Fruit fly (Drosophila melanogaster) whole organism, embryonic: ENCODE measurements around the gene bin.

Source experiments
- Atf3 ChIP-seq: fragments of 200-800 bp; sonication (Bioruptor generic); optimal IDR thresholded peaks from 3 replicates; lab custom pipeline; 2016; ENCODE audit warnings: missing biosample characterization, missing genetic modification characterization
- Atf6 ChIP-seq: fragments of 200-800 bp; sonication (Bioruptor generic); IDR thresholded peaks from 2 replicates; pipeline ENCODE4 v1.3.6; 2022; ENCODE audit warnings: missing biosample characterization, missing genetic modification characterization
- B-H1 ChIP-seq: fragments of 200-800 bp; sonication (Bioruptor generic); IDR thresholded peaks from 3 replicates; pipeline ENCODE4 v1.3.6; 2022; ENCODE audit warnings: missing biosample characterization, missing genetic modification characterization
- Blimp-1 ChIP-seq: fragments of 200-800 bp; sonication (Bioruptor generic); optimal IDR thresholded peaks from 3 replicates; lab custom pipeline; 2018; ENCODE audit warnings: missing biosample characterization, missing genetic modification characterization, mild to moderate bottlenecking, moderate library complexity, missing genetic modification reagents
- CG13424 ChIP-seq: fragments of 200-800 bp; sonication (Bioruptor generic); optimal IDR thresholded peaks from 2 replicates; lab custom pipeline; 2019; ENCODE audit warnings: missing biosample characterization, mild to moderate bottlenecking, missing genetic modification characterization, moderate library complexity
- CG13775 ChIP-seq: fragments of 200-800 bp; sonication (Bioruptor generic); optimal IDR thresholded peaks from 3 replicates; lab custom pipeline; 2017; ENCODE audit warnings: missing biosample characterization, mild to moderate bottlenecking, missing genetic modification characterization
- CG1529 ChIP-seq: fragments of 200-800 bp; sonication (Bioruptor generic); optimal IDR thresholded peaks from 3 replicates; lab custom pipeline; 2018; ENCODE audit warnings: missing biosample characterization, missing genetic modification characterization
- CG16863 ChIP-seq: fragments of 200-800 bp; sonication (Bioruptor generic); optimal IDR thresholded peaks from 3 replicates; lab custom pipeline; 2016; ENCODE audit warnings: missing biosample characterization, missing genetic modification characterization
- CG17612 ChIP-seq: fragments of 200-800 bp; sonication (Bioruptor generic); IDR thresholded peaks from 2 replicates; pipeline ENCODE4 v1.3.6; 2022; ENCODE audit warnings: missing biosample characterization, missing genetic modification characterization
- CG17802 ChIP-seq: fragments of 200-800 bp; sonication (Bioruptor generic); optimal IDR thresholded peaks from 2 replicates; lab custom pipeline; 2018; ENCODE audit warnings: missing biosample characterization, mild to moderate bottlenecking, missing genetic modification characterization, moderate library complexity
- CG17829 ChIP-seq: fragments of 200-800 bp; optimal IDR thresholded peaks from 2 replicates; lab custom pipeline; 2019; ENCODE audit warnings: missing biosample characterization, mild to moderate bottlenecking, missing genetic modification characterization, moderate library complexity
- CG18599 ChIP-seq: fragments of 200-800 bp; sonication (Bioruptor generic); optimal IDR thresholded peaks from 3 replicates; lab custom pipeline; 2017; ENCODE audit warnings: missing biosample characterization, missing genetic modification characterization, mild to moderate bottlenecking, moderate library complexity, missing genetic modification reagents
- CG30020 ChIP-seq: fragments of 200-800 bp; optimal IDR thresholded peaks from 2 replicates; lab custom pipeline; 2019; ENCODE audit warnings: missing biosample characterization, mild to moderate bottlenecking, missing genetic modification characterization, moderate library complexity
- CG31365 ChIP-seq: fragments of 200-800 bp; sonication (Bioruptor generic); optimal IDR thresholded peaks from 2 replicates; lab custom pipeline; 2018; ENCODE audit warnings: missing biosample characterization, mild to moderate bottlenecking, missing genetic modification characterization
- CG32772 ChIP-seq: fragments of 200-800 bp; sonication (Bioruptor generic); IDR thresholded peaks from 2 replicates; pipeline ENCODE4 v1.3.6; 2022; ENCODE audit warnings: missing biosample characterization, missing genetic modification characterization
- CG3281 ChIP-seq: fragments of 200-800 bp; sonication (Bioruptor generic); optimal IDR thresholded peaks from 3 replicates; lab custom pipeline; 2017; ENCODE audit warnings: missing biosample characterization, mild to moderate bottlenecking, missing genetic modification characterization
- CG43689 ChIP-seq: fragments of 200-800 bp; sonication (Bioruptor generic); IDR thresholded peaks from 2 replicates; pipeline ENCODE4 v1.3.6; 2022; ENCODE audit warnings: missing biosample characterization, missing genetic modification characterization
- CG4617 ChIP-seq: fragments of 200-800 bp; sonication (Bioruptor generic); optimal IDR thresholded peaks from 3 replicates; lab custom pipeline; 2016; ENCODE audit warnings: missing biosample characterization, missing genetic modification characterization, borderline replicate concordance
- CG6791 ChIP-seq: fragments of 200-800 bp; sonication (Bioruptor generic); IDR thresholded peaks from 3 replicates; pipeline ENCODE4 v1.3.6; 2022; ENCODE audit warnings: missing biosample characterization, missing genetic modification characterization; ENCODE audit not compliant: partially characterized antibody
- CG7839 ChIP-seq: fragments of 200-800 bp; sonication (Bioruptor generic); optimal IDR thresholded peaks from 3 replicates; lab custom pipeline; 2018; ENCODE audit warnings: missing biosample characterization, mild to moderate bottlenecking, missing genetic modification characterization, moderate library complexity
- D19A ChIP-seq: fragments of 200-800 bp; optimal IDR thresholded peaks from 3 replicates; lab custom pipeline; 2019; ENCODE audit warnings: missing biosample characterization, mild to moderate bottlenecking, missing genetic modification characterization, moderate library complexity
- Gsc ChIP-seq: fragments of 200-800 bp; sonication (Bioruptor generic); IDR thresholded peaks from 2 replicates; pipeline ENCODE4 v1.3.6; 2022; ENCODE audit warnings: missing biosample characterization, missing genetic modification characterization
- Gug ChIP-seq: fragments of 200-800 bp; sonication (Bioruptor generic); IDR thresholded peaks from 4 replicates; pipeline ENCODE4 v1.3.6; 2022; ENCODE audit warnings: missing biosample characterization, missing genetic modification characterization
- HLHmδ ChIP-seq: fragments of 200-800 bp; sonication (Bioruptor generic); optimal IDR thresholded peaks from 2 replicates; lab custom pipeline; 2018; ENCODE audit warnings: missing biosample characterization, mild to moderate bottlenecking, missing genetic modification characterization, moderate library complexity
- Hr51 ChIP-seq, 2 experiments: fragments of 200-800 bp; sonication (Bioruptor generic); optimal IDR thresholded peaks; 2 replicates in 1 of 2; 3 replicates in 1 of 2; lab custom pipeline; 2016 to 2018; ENCODE audit warnings: missing biosample characterization in 2 of 2, missing genetic modification characterization in 2 of 2, mild to moderate bottlenecking in 1 of 2, moderate library complexity in 1 of 2
- Jarid2 ChIP-seq: fragments of 200-800 bp; sonication (Bioruptor generic); optimal IDR thresholded peaks from 3 replicates; lab custom pipeline; 2017; ENCODE audit warnings: mild to moderate bottlenecking, missing biosample characterization, missing genetic modification reagents, missing genetic modification characterization
- MBD-R2 ChIP-seq: fragments of 200-800 bp; sonication (Bioruptor generic); IDR thresholded peaks from 2 replicates; pipeline ENCODE4 v1.3.6; 2022; ENCODE audit warnings: missing biosample characterization, missing genetic modification characterization
- Oli ChIP-seq: fragments of 200-800 bp; sonication (Bioruptor generic); optimal IDR thresholded peaks from 2 replicates; lab custom pipeline; 2018; ENCODE audit warnings: missing biosample characterization, mild to moderate bottlenecking, missing genetic modification characterization, moderate library complexity
- Opbp ChIP-seq: fragments of 200-800 bp; sonication (Bioruptor generic); IDR thresholded peaks from 3 replicates; pipeline ENCODE4 v1.3.6; 2022; ENCODE audit warnings: missing biosample characterization, missing genetic modification characterization; ENCODE audit not compliant: partially characterized antibody
- Sry-δ ChIP-seq: fragments of 200-800 bp; sonication (Bioruptor generic); optimal IDR thresholded peaks from 2 replicates; lab custom pipeline; 2016; ENCODE audit warnings: missing biosample characterization, missing genetic modification characterization
- Xrp1 ChIP-seq: fragments of 200-800 bp; sonication (Bioruptor generic); IDR thresholded peaks from 2 replicates; pipeline ENCODE4 v1.3.6; 2022; ENCODE audit warnings: missing biosample characterization, missing genetic modification characterization
- bsh ChIP-seq, 2 experiments: fragments of 200-800 bp; sonication (Bioruptor generic); optimal IDR thresholded peaks; 2 replicates each; lab custom pipeline; 2017 to 2018; ENCODE audit warnings: mild to moderate bottlenecking in 2 of 2, missing biosample characterization in 2 of 2, missing genetic modification characterization in 2 of 2, moderate library complexity in 1 of 2
- cg ChIP-seq: fragments of 200-800 bp; sonication (Bioruptor generic); optimal IDR thresholded peaks from 3 replicates; lab custom pipeline; 2019; ENCODE audit warnings: missing biosample characterization, mild to moderate bottlenecking, missing genetic modification characterization, moderate library complexity
- chm ChIP-seq: fragments of 200-800 bp; sonication (Bioruptor generic); IDR thresholded peaks from 2 replicates; pipeline ENCODE4 v1.3.6; 2022; ENCODE audit warnings: missing biosample characterization, missing genetic modification characterization
- croc ChIP-seq: fragments of 200-800 bp; sonication (Bioruptor generic); conservative IDR thresholded peaks from 3 replicates; pipeline ENCODE4 v1.3.6; 2022; ENCODE audit warnings: missing biosample characterization, missing genetic modification characterization
- gcm ChIP-seq: fragments of 200-800 bp; sonication (Bioruptor generic); optimal IDR thresholded peaks from 2 replicates; lab custom pipeline; 2019; ENCODE audit warnings: missing biosample characterization, mild to moderate bottlenecking, missing genetic modification characterization, moderate library complexity
- gsb ChIP-seq: fragments of 200-800 bp; sonication (Bioruptor generic); IDR thresholded peaks from 2 replicates; pipeline ENCODE4 v1.3.6; 2022; ENCODE audit warnings: missing biosample characterization, missing genetic modification characterization
- lbe ChIP-seq: fragments of 200-800 bp; sonication (Bioruptor generic); optimal IDR thresholded peaks from 2 replicates; lab custom pipeline; 2016; ENCODE audit warnings: missing biosample characterization, mild to moderate bottlenecking, missing genetic modification characterization
- lilli ChIP-seq: fragments of 200-800 bp; sonication (Bioruptor generic); optimal IDR thresholded peaks from 3 replicates; lab custom pipeline; 2016; ENCODE audit warnings: missing biosample characterization, missing genetic modification characterization
- nerfin-1 ChIP-seq: fragments of 200-800 bp; sonication (Bioruptor generic); optimal IDR thresholded peaks from 3 replicates; lab custom pipeline; 2019; ENCODE audit warnings: missing biosample characterization, mild to moderate bottlenecking, missing genetic modification characterization, moderate library complexity
- pros ChIP-seq: fragments of 200-800 bp; sonication (Bioruptor generic); optimal IDR thresholded peaks from 3 replicates; lab custom pipeline; 2019; ENCODE audit warnings: missing biosample characterization, mild to moderate bottlenecking, missing genetic modification characterization, moderate library complexity
- pzg ChIP-seq: fragments of 200-800 bp; sonication (Bioruptor generic); optimal IDR thresholded peaks from 3 replicates; lab custom pipeline; 2018; ENCODE audit warnings: missing biosample characterization, mild to moderate bottlenecking, missing genetic modification characterization, moderate library complexity
- salm ChIP-seq: fragments of 200-800 bp; sonication (Bioruptor generic); optimal IDR thresholded peaks from 2 replicates; lab custom pipeline; 2018; ENCODE audit warnings: missing biosample characterization, mild to moderate bottlenecking, missing genetic modification characterization
- sens-2 ChIP-seq: fragments of 200-800 bp; sonication (Bioruptor generic); IDR thresholded peaks from 2 replicates; pipeline ENCODE4 v1.3.6; 2022; ENCODE audit warnings: missing biosample characterization, missing genetic modification characterization
- tio ChIP-seq: fragments of 200-800 bp; sonication (Bioruptor generic); optimal IDR thresholded peaks from 2 replicates; lab custom pipeline; 2017; ENCODE audit warnings: missing biosample characterization, missing genetic modification characterization, inconsistent platforms
- unc-4 ChIP-seq: fragments of 200-800 bp; sonication (Bioruptor generic); IDR thresholded peaks from 2 replicates; pipeline ENCODE4 v1.3.6; 2022; ENCODE audit warnings: missing biosample characterization, missing genetic modification characterization; ENCODE audit not compliant: partially characterized antibody
- wek ChIP-seq: fragments of 200-800 bp; sonication (Bioruptor generic); optimal IDR thresholded peaks from 3 replicates; lab custom pipeline; 2018; ENCODE audit warnings: missing biosample characterization, mild to moderate bottlenecking, missing genetic modification characterization, moderate library complexity
- zf30C ChIP-seq: fragments of 200-800 bp; sonication (Bioruptor generic); optimal IDR thresholded peaks from 3 replicates; lab custom pipeline; 2018; ENCODE audit warnings: missing biosample characterization, mild to moderate bottlenecking, missing genetic modification characterization

bin gene

DNA sequence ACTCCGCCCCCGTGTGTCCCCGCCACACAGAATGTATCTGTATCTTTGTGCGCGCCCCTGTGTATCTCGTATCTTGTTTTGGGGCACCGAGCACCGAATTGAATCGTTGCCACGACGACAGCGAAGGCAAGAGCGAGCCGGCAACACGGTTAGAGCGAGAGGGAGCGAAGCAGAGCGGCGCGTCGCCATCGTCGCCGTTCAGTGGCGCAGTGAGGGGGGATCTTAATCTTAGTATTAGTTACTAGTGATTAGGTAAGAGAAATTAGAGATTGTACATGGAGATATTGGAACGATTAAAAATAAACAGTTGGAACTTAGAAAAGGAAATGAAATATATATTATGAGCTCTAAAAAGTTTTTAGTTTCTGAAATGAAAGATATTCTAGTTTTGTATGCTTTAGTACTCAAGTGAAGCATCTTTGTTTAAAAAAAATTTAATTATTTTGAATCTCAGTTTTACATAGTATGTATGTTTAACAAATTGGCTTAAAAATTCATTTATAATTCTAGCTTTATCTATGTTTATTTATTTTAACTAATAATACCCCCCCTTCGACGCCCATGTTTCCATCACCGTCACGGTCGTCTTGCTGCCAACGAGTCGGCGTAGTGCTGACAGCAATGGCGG, 1.4 kb upstream of the bin start (continued):
- TF ChIP-seq Gsc (GFP tag; lab: Robert Waterston, UW), result peak; percentile 66; the same call in 1 of the 2 replicates
- peak; percentile 74 for TF ChIP-seq Atf6 (GFP tag; lab: Robert Waterston, UW)
- TF ChIP-seq Sry-δ (GFP tag; lab: Kevin White, UChicago), result peak; percentile 19
- no peak for TF ChIP-seq HLHmδ (GFP tag; lab: Kevin White, UChicago)
- TF ChIP-seq CG43689 (GFP tag; lab: Robert Waterston, UW), result no peak; the same call in 1 of the 2 replicates
- no peak for TF ChIP-seq unc-4 (GFP tag; lab: Robert Waterston, UW)
- TF ChIP-seq CG7839 (tag; lab: Kevin White, UChicago), result peak; percentile 94
- TF ChIP-seq CG1529 (GFP tag; lab: Kevin White, UChicago), result peak; percentile 72
- TF ChIP-seq tio, result peak; percentile 89
- no peak for TF ChIP-seq cg
- TF ChIP-seq lilli (GFP tag; lab: Kevin White, UChicago), result peak; percentile 71
- TF ChIP-seq zf30C, result no peak
- peak; percentile 75 for TF ChIP-seq CG30020 (tag; lab: Kevin White, UChicago)
- TF ChIP-seq MBD-R2 (GFP tag; lab: Robert Waterston, UW), result peak; percentile 53; the same call in 1 of the 2 replicates
- peak; percentile 64 for TF ChIP-seq CG16863 (GFP tag; lab: Kevin White, UChicago)
- peak; percentile 82 for TF ChIP-seq Xrp1 (GFP tag; lab: Robert Waterston, UW)
- peak; percentile 79 for TF ChIP-seq Jarid2
- TF ChIP-seq nerfin-1 (tag; lab: Kevin White, UChicago), result peak; percentile 91
- peak; percentile 62 for TF ChIP-seq Atf3 (GFP tag; lab: Kevin White, UChicago)
- TF ChIP-seq pzg (GFP tag; lab: Kevin White, UChicago), result no peak
- peak; percentile 46 for TF ChIP-seq CG4617 (GFP tag; lab: Kevin White, UChicago)
- TF ChIP-seq bsh (GFP tag; optimal IDR thresholded peaks at IDR 0.05; lab: Kevin White, UChicago), result peak; percentile 29 to 84
- peak; percentile 93 for TF ChIP-seq D19A (tag; lab: Kevin White, UChicago)
- peak; percentile 93 for TF ChIP-seq Oli (tag; lab: Kevin White, UChicago)
- TF ChIP-seq Hr51 (GFP tag; optimal IDR thresholded peaks at IDR 0.05; lab: Kevin White, UChicago), result peak; percentile 49 to 94
- peak; percentile 94 for TF ChIP-seq CG13424 (tag; lab: Kevin White, UChicago)
- no peak for TF ChIP-seq CG6791 (GFP tag; lab: Robert Waterston, UW)
- peak; percentile 65 for TF ChIP-seq Gug
- peak; percentile 52; the same call in 1 of the 2 replicates for TF ChIP-seq CG17612
- TF ChIP-seq salm (tag; lab: Kevin White, UChicago), result peak; percentile 65
- TF ChIP-seq B-H1, result peak; percentile 68
- TF ChIP-seq croc, result peak; percentile 87
- TF ChIP-seq sens-2 (GFP tag; lab: Robert Waterston, UW), result no peak
- TF ChIP-seq CG17802, result peak; percentile 34
- no peak for TF ChIP-seq CG31365
- TF ChIP-seq Opbp (GFP tag; lab: Robert Waterston, UW), result no peak
- TF ChIP-seq pros (GFP tag; lab: Kevin White, UChicago), result peak; percentile 56
- TF ChIP-seq CG3281 (GFP tag; lab: Kevin White, UChicago), result peak; percentile 95
- TF ChIP-seq Blimp-1, result peak; percentile 89
- TF ChIP-seq chm (GFP tag; lab: Robert Waterston, UW), result peak; percentile 15; the same call in 1 of the 2 replicates
- peak; percentile 95 for TF ChIP-seq CG18599 (GFP tag; lab: Kevin White, UChicago)
- peak; percentile 66; the same call in 1 of the 2 replicates for TF ChIP-seq gsb (GFP tag; lab: Robert Waterston, UW)
- no peak for TF ChIP-seq wek (GFP tag; lab: Kevin White, UChicago)
- peak; percentile 79 for TF ChIP-seq CG32772 (GFP tag; lab: Robert Waterston, UW)
- TF ChIP-seq gcm, result peak; percentile 82
- peak; percentile 91 for TF ChIP-seq CG13775 (GFP tag; lab: Kevin White, UChicago)
- no peak for TF ChIP-seq lbe (GFP tag; lab: Kevin White, UChicago)
- TF ChIP-seq CG17829 (tag; lab: Kevin White, UChicago), result peak; percentile 96
